Worm (Caenorhabditis elegans) whole organism, mixed stage, embryonic: Measurements from ENCODE around the gene cyp-31A2.

ENCODE experiments used
- nhr-237 ChIP-seq: fragments of 150-350 bp; optimal IDR thresholded peaks from 2 replicates; lab custom pipeline; 2014; ENCODE audit warnings: missing biosample characterization, missing genetic modification characterization
- snpc-4 ChIP-seq: fragments of 150-350 bp; optimal IDR thresholded peaks from 2 replicates; lab custom pipeline; 2014; ENCODE audit warnings: missing biosample characterization, missing genetic modification characterization
- sptf-1 ChIP-seq: sonication (generic microtip); optimal IDR thresholded peaks from 2 replicates; lab custom pipeline; 2017; ENCODE audit warnings: mild to moderate bottlenecking, missing genetic modification characterization, moderate library complexity, missing compliant biosample characterization
- unc-62 ChIP-seq: fragments of 150-350 bp; optimal IDR thresholded peaks from 2 replicates; lab custom pipeline; 2014; ENCODE audit warnings: missing biosample characterization, missing genetic modification reagents, missing genetic modification characterization

DNA sequence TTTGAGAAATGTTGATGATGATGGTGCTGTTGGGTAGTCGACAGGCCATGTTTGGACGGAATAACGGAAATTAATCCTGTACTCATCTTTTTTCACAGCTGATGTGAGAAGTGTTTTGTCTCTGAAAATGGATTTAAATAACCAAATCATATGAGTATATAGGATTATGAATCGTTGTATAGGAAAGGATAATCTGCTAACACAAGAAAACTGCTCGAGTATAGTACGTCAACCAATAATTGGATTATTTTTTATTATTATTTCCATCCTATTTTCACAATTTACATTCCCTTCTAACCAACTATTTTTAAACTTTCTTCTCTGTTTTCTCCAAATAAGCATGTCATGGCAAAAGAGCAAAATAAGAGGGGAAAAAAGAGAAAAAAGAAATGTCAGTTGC lies 32.0 kb downstream of the cyp-31A2 start:
- TF ChIP-seq snpc-4 (tag; lab: Kevin White, UChicago): no peak
- no peak for TF ChIP-seq sptf-1 (tag; lab: Kevin White, UChicago)
- no peak for TF ChIP-seq nhr-237
- TF ChIP-seq unc-62 (GFP tag; lab: Kevin White, UChicago): no peak
